Fruit fly (Drosophila melanogaster): ENCODE results near the gene Uros1.

Gene Uros1

dm6 chrX:8896080-8896479 lies 4.0 kb downstream of the Uros1 start (continued):
- TF ChIP-seq en (GFP tag; optimal IDR thresholded peaks at IDR 0.05) = peak; percentile 38
- TF ChIP-seq CG12236 (GFP tag; optimal IDR thresholded peaks at IDR 0.05) = peak; percentile 34
- TF ChIP-seq grn (GFP tag; optimal IDR thresholded peaks at IDR 0.05) = peak; percentile 29
- peak; percentile 94 for TF ChIP-seq Fer3 (tag; optimal IDR thresholded peaks at IDR 0.05)
- peak; percentile 95 for TF ChIP-seq ttk (GFP tag; IDR thresholded peaks at IDR 0.05)
- TF ChIP-seq Stat92E (GFP tag; optimal IDR thresholded peaks at IDR 0.05) = peak in 1 of 3 experiments; percentile 62
- peak; percentile 92 for TF ChIP-seq Rx (GFP tag; IDR thresholded peaks at IDR 0.05)
- peak; percentile 91 for TF ChIP-seq CG11723 (GFP tag; optimal IDR thresholded peaks at IDR 0.05)
- peak; percentile 62 for TF ChIP-seq pum (GFP tag; optimal IDR thresholded peaks at IDR 0.05)
- peak; percentile 76 for TF ChIP-seq tx (GFP tag; optimal IDR thresholded peaks at IDR 0.05)
- no peak for TF ChIP-seq tll (GFP tag; optimal IDR thresholded peaks at IDR 0.05)
- peak; percentile 98 for TF ChIP-seq vvl (GFP tag; IDR thresholded peaks at IDR 0.05)
- peak; percentile 97 for TF ChIP-seq Awh (GFP tag; IDR thresholded peaks at IDR 0.05)
- no peak for TF ChIP-seq Trl (optimal IDR thresholded peaks at IDR 0.05)
- peak; percentile 65 for TF ChIP-seq Trl (GFP tag; optimal IDR thresholded peaks at IDR 0.05)
- TF ChIP-seq ara (GFP tag; IDR thresholded peaks at IDR 0.05) = peak; percentile 96
- TF ChIP-seq gro (GFP tag; optimal IDR thresholded peaks at IDR 0.05) = peak; percentile 65
- TF ChIP-seq bowl (GFP tag; IDR thresholded peaks at IDR 0.05) = peak; percentile 87
- peak; percentile 79 for TF ChIP-seq ham (GFP tag; IDR thresholded peaks at IDR 0.05)
- TF ChIP-seq Hr51 (GFP tag; optimal IDR thresholded peaks at IDR 0.05) = peak; percentile 74 to 95
- peak; percentile 41 for TF ChIP-seq Dref (GFP tag; IDR thresholded peaks at IDR 0.05)
- TF ChIP-seq CG6254 (GFP tag; optimal IDR thresholded peaks at IDR 0.05) = peak; percentile 87
- TF ChIP-seq BEAF-32 (GFP tag; optimal IDR thresholded peaks at IDR 0.05) = no peak
- peak; percentile 98 for TF ChIP-seq slbo (GFP tag; IDR thresholded peaks at IDR 0.05)
- no peak for TF ChIP-seq nerfin-2 (GFP tag; IDR thresholded peaks at IDR 0.05; ENCODE audit: partially characterized antibody)
- peak; percentile 93 for TF ChIP-seq jing (GFP tag; optimal IDR thresholded peaks at IDR 0.05)
- peak; percentile 97 for TF ChIP-seq NFAT (GFP tag; IDR thresholded peaks at IDR 0.05)
- no peak for TF ChIP-seq HLH4C (GFP tag; IDR thresholded peaks at IDR 0.05; ENCODE audit: partially characterized antibody)
- TF ChIP-seq CG17912 (GFP tag; optimal IDR thresholded peaks at IDR 0.05) = peak; percentile 77
- peak; percentile 93 for TF ChIP-seq sens-2 (GFP tag; IDR thresholded peaks at IDR 0.05)
- peak; percentile 93 for TF ChIP-seq bcd (GFP tag; optimal IDR thresholded peaks at IDR 0.05)
- peak; percentile 92 for TF ChIP-seq HmgZ (tag; optimal IDR thresholded peaks at IDR 0.05)
- TF ChIP-seq CG7271 (tag; optimal IDR thresholded peaks at IDR 0.05) = peak; percentile 48
- TF ChIP-seq CG7987 (GFP tag; optimal IDR thresholded peaks at IDR 0.05) = peak; percentile 83
- TF ChIP-seq CG7839 (tag; optimal IDR thresholded peaks at IDR 0.05) = peak; percentile 96
- TF ChIP-seq h (optimal IDR thresholded peaks at IDR 0.05) = no peak
- TF ChIP-seq CG33557 (GFP tag; optimal IDR thresholded peaks at IDR 0.05) = peak; percentile 66
- peak; percentile 96 for TF ChIP-seq ken (GFP tag; IDR thresholded peaks at IDR 0.05)
- TF ChIP-seq E2f1 (GFP tag; IDR thresholded peaks at IDR 0.05) = peak; percentile 96
- TF ChIP-seq CG5953 (GFP tag; IDR thresholded peaks at IDR 0.05) = peak; percentile 93
- no peak for TF ChIP-seq Kr (GFP tag; optimal IDR thresholded peaks at IDR 0.05)
- no peak for TF ChIP-seq zen2 (GFP tag; IDR thresholded peaks at IDR 0.05; ENCODE audit: partially characterized antibody)
- peak; percentile 94 for TF ChIP-seq CG7372 (GFP tag; IDR thresholded peaks at IDR 0.05)
- TF ChIP-seq zf30C (GFP tag; optimal IDR thresholded peaks at IDR 0.05) = no peak
- TF ChIP-seq CG9609 (GFP tag; optimal IDR thresholded peaks at IDR 0.05) = peak; percentile 57
- peak; percentile 54 for TF ChIP-seq CTCF (GFP tag; optimal IDR thresholded peaks at IDR 0.05)
- peak; percentile 94 for TF ChIP-seq caup (GFP tag; optimal IDR thresholded peaks at IDR 0.05; ENCODE audit: severe bottlenecking)
- TF ChIP-seq CG1602 (GFP tag; optimal IDR thresholded peaks at IDR 0.05) = peak; percentile 93
- TF ChIP-seq sug (tag; optimal IDR thresholded peaks at IDR 0.05) = peak; percentile 73
- peak; percentile 86 for TF ChIP-seq Asciz (GFP tag; optimal IDR thresholded peaks at IDR 0.05)
- TF ChIP-seq Lim3 (GFP tag; IDR thresholded peaks at IDR 0.05) = peak; percentile 91
- no peak for TF ChIP-seq CG8478 (optimal IDR thresholded peaks at IDR 0.05)

Measured in whole organism, embryonic.